Fruit fly (Drosophila melanogaster): Measurements from ENCODE around the gene hh.

Gene hh

DNA sequence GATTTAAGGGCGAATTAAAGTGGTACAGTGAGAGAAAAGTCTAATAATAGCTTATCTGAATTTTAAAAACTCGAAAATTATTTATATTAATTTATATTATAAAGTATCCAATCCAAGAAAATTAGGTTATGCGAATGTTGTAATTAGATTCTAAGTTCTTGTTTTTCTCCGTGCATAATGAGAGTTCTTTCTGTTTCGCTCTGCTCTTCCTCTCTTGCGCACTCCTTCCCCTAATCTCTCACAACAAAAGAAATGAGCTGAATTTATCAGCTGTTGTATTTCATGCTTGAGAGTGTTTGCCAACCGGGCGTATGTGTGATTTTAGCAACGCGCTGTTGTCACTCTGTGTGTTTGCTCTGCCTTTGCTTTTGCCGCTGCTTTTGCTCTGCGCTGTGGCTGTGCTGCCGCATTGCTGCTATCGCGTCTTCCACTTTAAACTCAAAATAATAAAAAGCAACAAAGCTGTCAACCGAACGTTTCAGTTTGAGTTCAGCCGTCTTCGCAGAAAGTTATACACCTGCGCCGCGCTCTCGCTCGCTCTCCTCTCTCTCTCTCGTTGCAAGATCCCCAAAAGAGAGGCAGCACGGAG lies 31.8 kb upstream of the hh start, which contains the start of gene CG46310 (continued):
- TF ChIP-seq Xrp1 (GFP tag; IDR thresholded peaks at IDR 0.05) (peak; percentile 87), CG6254 (GFP tag; optimal IDR thresholded peaks at IDR 0.05) (peak; percentile 29), CG10462 (GFP tag; optimal IDR thresholded peaks at IDR 0.05) (no peak), Med (GFP tag) (peak; percentile 86), Rfx (GFP tag; IDR thresholded peaks at IDR 0.05) (peak; percentile 94), zfh1 (GFP tag; IDR thresholded peaks at IDR 0.05) (peak; percentile 88), CG4282 (GFP tag; optimal IDR thresholded peaks at IDR 0.05) (no peak), CG13123 (GFP tag; optimal IDR thresholded peaks at IDR 0.05) (no peak), salm (tag; optimal IDR thresholded peaks at IDR 0.05) (peak; percentile 52), Mad (GFP tag; optimal IDR thresholded peaks at IDR 0.05) (peak; percentile 28), Doc3 (GFP tag; IDR thresholded peaks at IDR 0.05; ENCODE audit: partially characterized antibody) (no peak), Aef1 (GFP tag; IDR thresholded peaks at IDR 0.05) (peak; percentile 84), CG2199 (GFP tag; IDR thresholded peaks at IDR 0.05) (0 out of 3 replicates have a peak, but pooled peaks have one; percentile 26), CG30403 (GFP tag; optimal IDR thresholded peaks at IDR 0.05) (peak; percentile 82), p53 (GFP tag; optimal IDR thresholded peaks at IDR 0.05) (no peak), odd (GFP tag; optimal IDR thresholded peaks at IDR 0.05) (peak; percentile 21), CG4424 (GFP tag; optimal IDR thresholded peaks at IDR 0.05) (peak; percentile 59), CG9797 (GFP tag; optimal IDR thresholded peaks at IDR 0.05) (no peak), her (GFP tag; optimal IDR thresholded peaks at IDR 0.05) (no peak), cas (GFP tag; IDR thresholded peaks at IDR 0.05) (no peak), CG3407 (GFP tag; optimal IDR thresholded peaks at IDR 0.05) (peak; percentile 49), zfh2 (GFP tag; optimal IDR thresholded peaks at IDR 0.05) (peak; percentile 16), CG9817 (tag; optimal IDR thresholded peaks at IDR 0.05) (peak; percentile 60), B-H2 (GFP tag; optimal IDR thresholded peaks at IDR 0.05) (peak; percentile 55), crol (GFP tag; IDR thresholded peaks at IDR 0.05) (peak; percentile 36; the same call in 1 of the 2 replicates), Side (GFP tag; optimal IDR thresholded peaks at IDR 0.05) (peak; percentile 12), CG17359 (tag; optimal IDR thresholded peaks at IDR 0.05) (peak; percentile 58), CG4360 (GFP tag; IDR thresholded peaks at IDR 0.05) (peak; percentile 52; the same call in 1 of the 2 replicates), Lpt (GFP tag; optimal IDR thresholded peaks at IDR 0.05) (no peak), vfl (GFP tag; optimal IDR thresholded peaks at IDR 0.05) (no peak), dmrt11E (tag; optimal IDR thresholded peaks at IDR 0.05) (no peak), CG7928 (GFP tag; optimal IDR thresholded peaks at IDR 0.05) (peak; percentile 9), E2f2 (GFP tag; IDR thresholded peaks at IDR 0.05) (peak; percentile 43; the same call in 1 of the 2 replicates), CG7372 (GFP tag; IDR thresholded peaks at IDR 0.05) (peak; percentile 73; the same call in 1 of the 2 replicates), CG3995 (GFP tag; optimal IDR thresholded peaks at IDR 0.05) (no peak), ci (GFP tag; IDR thresholded peaks at IDR 0.05) (peak; percentile 56), CG10366 (GFP tag; IDR thresholded peaks at IDR 0.05) (peak; percentile 65), pros (GFP tag; optimal IDR thresholded peaks at IDR 0.05) (no peak), hkb (optimal IDR thresholded peaks at IDR 0.05) (no peak), hkb (GFP tag; IDR thresholded peaks at IDR 0.05) (peak; percentile 95), pnt (GFP tag; optimal IDR thresholded peaks at IDR 0.05) (no peak), Hr78 (GFP tag; optimal IDR thresholded peaks at IDR 0.05) (peak in 1 of 2 experiments; percentile 38), schlank (tag; optimal IDR thresholded peaks at IDR 0.05) (peak; percentile 28), CG14014 (GFP tag; IDR thresholded peaks at IDR 0.05) (peak; percentile 61; the same call in 1 of the 2 replicates), CG32772 (GFP tag; IDR thresholded peaks at IDR 0.05) (peak; percentile 88), CG11723 (GFP tag; optimal IDR thresholded peaks at IDR 0.05) (peak; percentile 16), pita (GFP tag; optimal IDR thresholded peaks at IDR 0.05) (no peak), TFAM (GFP tag; optimal IDR thresholded peaks at IDR 0.05) (no peak), HHEX (GFP tag; optimal IDR thresholded peaks at IDR 0.05) (peak; percentile 66), cg (GFP tag; optimal IDR thresholded peaks at IDR 0.05) (peak; percentile 19), CG12769 (tag; optimal IDR thresholded peaks at IDR 0.05) (peak; percentile 84)

All from whole organism, embryonic.